Fruit fly (Drosophila melanogaster): Measurements from ENCODE around the gene Ir94b.

DNA sequence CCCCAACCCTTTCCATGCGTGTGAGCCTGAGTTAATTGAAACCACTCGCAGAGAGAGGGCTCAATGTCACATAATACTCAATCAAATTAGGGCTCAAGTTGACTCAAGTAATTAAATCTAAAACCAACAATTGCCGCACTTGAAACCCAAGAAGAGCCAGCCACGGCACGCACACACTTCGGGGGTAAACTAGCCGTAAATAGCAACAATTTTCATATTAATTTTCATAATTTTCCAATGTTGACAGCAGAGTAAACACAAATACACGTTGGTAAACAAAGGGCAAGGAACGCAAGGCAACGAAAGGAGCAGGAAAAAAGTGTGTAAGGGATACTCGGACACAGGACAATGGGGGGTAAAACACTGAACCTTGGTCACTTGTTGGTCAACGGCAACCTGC, 30.4 kb upstream of the Ir94b start:
- no peak for TF ChIP-seq slbo (GFP tag; IDR thresholded peaks at IDR 0.05)
- peak; percentile 11 for TF ChIP-seq CG14965 (GFP tag; optimal IDR thresholded peaks at IDR 0.05; ENCODE audit: borderline replicate concordance)
- no peak for TF ChIP-seq grau (tag; optimal IDR thresholded peaks at IDR 0.05)
- no peak for TF ChIP-seq ato (GFP tag; IDR thresholded peaks at IDR 0.05; ENCODE audit: partially characterized antibody)
- TF ChIP-seq CG18619 (GFP tag; optimal IDR thresholded peaks at IDR 0.05), result peak; percentile 25
- no peak for TF ChIP-seq CG42726 (GFP tag; IDR thresholded peaks at IDR 0.05; ENCODE audit: partially characterized antibody)
- TF ChIP-seq CG7928 (GFP tag; optimal IDR thresholded peaks at IDR 0.05), result no peak
- peak in 1 of 2 experiments; percentile 8 for TF ChIP-seq dpn (GFP tag; optimal IDR thresholded peaks at IDR 0.05)
- no peak for TF ChIP-seq Ptx1 (GFP tag; IDR thresholded peaks at IDR 0.05)
- TF ChIP-seq sug (tag; optimal IDR thresholded peaks at IDR 0.05), result no peak
- peak; percentile 46; the same call in 1 of the 2 replicates for TF ChIP-seq sim (GFP tag; IDR thresholded peaks at IDR 0.05)
- peak; percentile 56 for TF ChIP-seq CG7556 (GFP tag; optimal IDR thresholded peaks at IDR 0.05)

Data from whole organism, embryonic.